Worm (Caenorhabditis elegans): ENCODE results near the gene Y38C1AA.19.
"Not testable (repeated sequence)": the region's sequence is repeated elsewhere in the genome, so short reads cannot be mapped to it uniquely, and the experiment has no call there.

The Y38C1AA.19 gene

DNA sequence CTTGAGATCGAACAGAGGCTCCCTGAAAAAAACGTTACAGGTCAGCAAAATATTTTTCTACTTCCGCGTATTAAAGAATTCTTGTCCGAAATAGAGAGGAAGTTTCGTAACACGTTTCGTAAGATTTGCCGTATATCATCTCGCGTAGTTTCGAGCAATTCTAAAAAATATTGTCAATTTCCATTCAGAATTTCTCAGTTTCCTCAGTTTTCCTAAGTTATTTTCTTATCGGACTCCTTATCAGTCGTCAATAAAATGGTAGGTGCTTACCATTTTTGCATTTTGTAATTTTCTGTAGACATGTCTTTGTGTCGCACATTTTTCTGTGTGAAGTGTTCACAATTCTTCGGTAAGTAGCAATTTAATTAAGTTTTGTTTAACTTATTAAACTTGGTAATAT, at the start of gene Y38C1AA.19:
Gene Y38C1AA.19, plus strand, starts transcription at position 301 of the 400 bp plus-strand sequence.
- TF ChIP-seq K02D7.2 (tag; optimal IDR thresholded peaks at IDR 0.05) (no peak), unc-3 (GFP tag; conservative IDR thresholded peaks at IDR 0.05) (no peak), unc-3 (tag; optimal IDR thresholded peaks at IDR 0.05) (no peak), tbx-2 (tag; optimal IDR thresholded peaks at IDR 0.05) (no peak), ceh-2 (tag; optimal IDR thresholded peaks at IDR 0.05) (no peak), pag-3 (tag; optimal IDR thresholded peaks at IDR 0.05; ENCODE audit: borderline replicate concordance) (no peak), fkh-6 (tag; optimal IDR thresholded peaks at IDR 0.05) (no peak), ceh-48 (tag; optimal IDR thresholded peaks at IDR 0.05) (no peak)

DNA sequence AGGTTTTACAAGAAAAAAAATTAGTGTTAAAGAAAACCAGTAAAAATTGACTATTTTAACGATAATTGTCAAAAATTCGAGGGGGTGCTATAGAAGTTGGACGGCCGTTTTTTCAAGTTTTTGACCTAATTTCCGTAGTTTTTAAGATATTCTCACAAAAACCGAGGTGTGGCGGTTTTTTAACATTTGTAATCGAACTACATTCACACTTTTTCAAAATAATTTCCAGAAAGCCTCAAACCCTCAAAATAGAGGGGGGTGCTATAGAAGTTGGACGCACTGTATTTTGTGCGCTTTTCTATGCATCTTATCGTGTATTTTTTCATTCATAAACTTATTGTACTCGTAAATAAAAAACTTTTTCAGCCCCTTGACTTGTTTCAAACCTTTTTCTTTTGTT, 48.6 kb upstream of the Y38C1AA.19 start, which contains the start of gene F29C4.4:
Gene F29C4.4, plus strand, starts transcription at position 301 of the 400 bp plus-strand sequence.
- not testable (repeated sequence) for TF ChIP-seq hlh-13 (GFP tag; optimal IDR thresholded peaks at IDR 0.05); pha-2 (tag; optimal IDR thresholded peaks at IDR 0.05); elt-2 (tag; optimal IDR thresholded peaks at IDR 0.05)

DNA sequence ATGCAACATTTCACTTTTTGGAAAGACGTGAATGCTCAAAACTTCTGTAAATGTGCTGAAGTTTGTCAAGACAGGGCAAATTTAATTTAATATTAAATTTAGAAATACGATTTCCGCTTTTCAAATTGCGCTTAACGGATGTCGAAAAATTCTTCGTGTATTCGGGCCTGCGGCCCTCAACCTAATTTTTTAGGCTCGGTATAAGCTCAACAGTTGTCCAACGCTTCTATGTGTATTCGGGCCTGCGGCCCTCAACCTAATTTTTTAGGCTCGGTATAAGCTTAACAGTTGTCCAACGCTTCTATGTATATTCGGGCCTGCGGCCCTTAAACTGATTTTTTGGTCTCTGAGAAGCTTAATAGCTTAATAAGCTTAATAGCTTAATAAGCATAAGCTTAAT, 41.2 kb upstream of the Y38C1AA.19 start:
- no peak for TF ChIP-seq dve-1 (tag; optimal IDR thresholded peaks at IDR 0.05)
- TF ChIP-seq pat-9 (tag; optimal IDR thresholded peaks at IDR 0.05): no peak
- no peak for TF ChIP-seq F13H6.1 (tag; optimal IDR thresholded peaks at IDR 0.05)

DNA sequence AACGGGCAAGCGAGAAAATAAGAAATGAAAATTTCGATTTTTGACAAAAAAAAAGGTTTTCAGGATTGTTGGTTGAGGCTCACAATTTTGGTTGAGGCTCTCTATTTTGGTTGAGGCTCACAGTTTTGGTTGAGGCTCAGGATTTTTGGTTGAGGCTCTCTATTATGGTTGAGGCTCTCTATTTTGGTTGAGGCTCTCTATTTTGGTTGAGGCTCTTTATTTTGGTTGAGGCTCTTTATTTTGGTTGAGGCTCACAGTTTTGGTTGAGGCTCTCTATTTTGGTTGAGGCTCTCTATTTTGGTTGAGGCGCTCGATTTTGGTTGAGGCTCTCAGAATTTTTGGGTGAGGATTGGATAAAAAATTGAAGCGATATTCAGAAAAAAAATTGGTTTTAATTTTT, 40.2 kb upstream of the Y38C1AA.19 start:
- TF ChIP-seq fkh-6 (tag; optimal IDR thresholded peaks at IDR 0.05) (no peak), sox-4 (tag; optimal IDR thresholded peaks at IDR 0.05) (no peak), ttx-3 (tag; optimal IDR thresholded peaks at IDR 0.05) (no peak), hlh-13 (GFP tag; optimal IDR thresholded peaks at IDR 0.05) (no peak), fkh-10 (GFP tag; optimal IDR thresholded peaks at IDR 0.05) (no peak), sdc-2 (tag; optimal IDR thresholded peaks at IDR 0.05) (no peak), Y22D7AL.16 (tag; optimal IDR thresholded peaks at IDR 0.05) (no peak), ahr-1 (tag; optimal IDR thresholded peaks at IDR 0.05) (no peak), ceh-2 (tag; optimal IDR thresholded peaks at IDR 0.05) (no peak)

DNA sequence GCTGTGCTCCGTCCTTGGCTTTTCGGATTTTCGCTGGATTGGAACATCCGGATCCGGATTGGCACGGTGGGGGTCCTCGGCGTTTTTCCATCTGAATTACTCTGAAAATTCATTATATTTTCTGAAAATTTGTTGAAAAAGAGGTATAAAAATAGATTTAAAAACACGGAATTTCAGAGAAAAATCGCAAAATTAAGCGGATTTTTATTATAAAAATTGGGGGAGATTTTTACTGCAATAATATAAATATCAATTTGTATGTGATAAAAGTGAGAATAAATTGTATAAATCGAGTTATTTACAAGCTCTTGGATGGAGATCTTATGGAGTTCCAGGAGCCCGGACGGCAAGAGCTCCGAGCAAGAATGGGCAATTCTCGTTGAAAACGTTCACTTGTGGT, 38.4 kb upstream of the Y38C1AA.19 start, which contains the start of gene tut-1:
Gene tut-1, minus strand, starts transcription at position 101 of the 400 bp plus-strand sequence.
- TF ChIP-seq nhr-232 (tag; optimal IDR thresholded peaks at IDR 0.05): no peak

DNA sequence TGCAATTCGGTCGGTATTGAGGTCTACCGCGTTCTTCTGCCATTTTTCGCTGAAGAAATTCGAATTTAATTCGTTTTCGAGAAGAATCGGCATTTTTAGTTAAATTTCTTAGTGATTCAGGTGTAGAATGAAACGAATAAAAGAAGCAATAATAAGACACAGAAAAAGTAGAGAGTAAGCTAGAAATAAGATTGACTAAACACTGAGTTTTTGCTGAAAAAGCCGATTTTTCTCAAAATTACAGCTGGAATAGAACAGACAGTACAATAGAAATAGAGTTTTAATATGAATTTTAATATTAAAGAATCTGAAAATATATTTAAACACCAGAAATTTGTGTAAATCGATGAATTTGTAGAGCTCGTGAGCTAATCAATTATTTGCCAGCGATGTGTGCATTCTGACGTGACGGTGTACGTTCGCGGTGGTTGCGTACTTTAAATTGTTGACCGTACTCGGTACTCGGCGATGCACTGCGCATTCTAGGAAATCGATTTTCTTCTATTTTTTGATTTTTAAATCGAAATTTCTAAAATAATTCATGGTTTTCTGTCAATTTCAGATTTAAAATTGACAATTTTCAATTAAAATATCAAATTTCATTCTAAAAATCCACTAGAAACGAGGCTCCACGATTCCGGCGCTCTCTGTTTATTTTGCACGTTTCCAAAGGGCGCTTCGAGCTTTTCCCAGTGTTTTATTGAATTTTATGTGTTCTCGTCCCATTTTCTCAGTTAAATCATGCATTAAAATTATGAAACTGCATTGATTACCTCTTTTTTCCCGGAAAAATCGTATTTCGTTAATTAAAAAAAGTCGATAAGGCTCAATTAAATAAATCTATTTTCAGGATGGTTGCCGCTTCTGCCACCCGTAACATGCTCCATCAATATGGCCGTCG, 33.8 kb upstream of the Y38C1AA.19 start, which contains the start of the genes grld-1 and cox-6C:
Gene grld-1, minus strand, starts transcription at position 51 of the 901 bp plus-strand sequence.
Gene cox-6C, plus strand, starts transcription at position 851 of the 901 bp plus-strand sequence.
- no peak for TF ChIP-seq madf-2 (tag; optimal IDR thresholded peaks at IDR 0.05)
- TF ChIP-seq ceh-48 (tag; optimal IDR thresholded peaks at IDR 0.05): peak; percentile 69
- no peak for TF ChIP-seq dve-1 (tag; optimal IDR thresholded peaks at IDR 0.05)
- TF ChIP-seq nhr-232 (tag; optimal IDR thresholded peaks at IDR 0.05): no peak
- TF ChIP-seq sox-2 (GFP tag; IDR thresholded peaks at IDR 0.05): no peak
- TF ChIP-seq ets-4 (tag; optimal IDR thresholded peaks at IDR 0.05): peak; percentile 16
- no peak for TF ChIP-seq sdc-2 (tag; optimal IDR thresholded peaks at IDR 0.05)
- TF ChIP-seq pros-1 (tag; optimal IDR thresholded peaks at IDR 0.05): no peak
- TF ChIP-seq hlh-8 (tag; optimal IDR thresholded peaks at IDR 0.05): no peak
- TF ChIP-seq zip-5 (tag; optimal IDR thresholded peaks at IDR 0.05): no peak
- no peak for TF ChIP-seq fax-1 (tag; optimal IDR thresholded peaks at IDR 0.05)
- no peak for TF ChIP-seq syd-9 (tag; optimal IDR thresholded peaks at IDR 0.05)
- no peak for TF ChIP-seq unc-86 (tag; optimal IDR thresholded peaks at IDR 0.05)
- TF ChIP-seq ceh-24 (tag; optimal IDR thresholded peaks at IDR 0.05): no peak
- no peak for TF ChIP-seq ceh-19 (GFP tag; optimal IDR thresholded peaks at IDR 0.05)
- TF ChIP-seq pqm-1 (tag; optimal IDR thresholded peaks at IDR 0.05): no peak
- peak; percentile 55 for TF ChIP-seq ceh-31 (tag; optimal IDR thresholded peaks at IDR 0.05)
- no peak for TF ChIP-seq eyg-1 (tag; optimal IDR thresholded peaks at IDR 0.05)
- peak; percentile 58 for TF ChIP-seq K09A11.1 (tag; optimal IDR thresholded peaks at IDR 0.05; ENCODE audit: insufficient read depth)
- TF ChIP-seq unc-42 (tag; optimal IDR thresholded peaks at IDR 0.05): peak; percentile 27
- TF ChIP-seq sox-4 (tag; optimal IDR thresholded peaks at IDR 0.05): no peak
- no peak for TF ChIP-seq F13H6.1 (tag; optimal IDR thresholded peaks at IDR 0.05)
- peak; percentile 36 for TF ChIP-seq elt-2 (tag; optimal IDR thresholded peaks at IDR 0.05)
- no peak for TF ChIP-seq Y22D7AL.16 (tag; optimal IDR thresholded peaks at IDR 0.05)
- TF ChIP-seq ceh-34 (tag; optimal IDR thresholded peaks at IDR 0.05): peak; percentile 78
- TF ChIP-seq tbx-2 (tag; optimal IDR thresholded peaks at IDR 0.05): peak; percentile 6
- TF ChIP-seq ttx-3 (tag; optimal IDR thresholded peaks at IDR 0.05): no peak
- no peak for TF ChIP-seq ceh-18 (tag; optimal IDR thresholded peaks at IDR 0.05)
- TF ChIP-seq unc-55 (GFP tag; optimal IDR thresholded peaks at IDR 0.05): no peak
